Fruit fly (Drosophila melanogaster) whole organism, prepupa: ENCODE results near the gene CG15638.

Experiments
- CG10631 ChIP-seq: fragments of 200-800 bp; sonication (Bioruptor generic); optimal IDR thresholded peaks from 2 replicates; lab custom pipeline; 2016; ENCODE audit warnings: missing biosample characterization, missing genetic modification characterization
- CG11294 ChIP-seq: fragments of 200-800 bp; sonication (Bioruptor generic); IDR thresholded peaks from 2 replicates; pipeline ENCODE4 v1.3.6; 2022; ENCODE audit warnings: missing biosample characterization, missing genetic modification characterization
- CG11902 ChIP-seq: fragments of 200-800 bp; sonication (Bioruptor generic); optimal IDR thresholded peaks from 3 replicates; lab custom pipeline; 2016; ENCODE audit warnings: missing biosample characterization, missing genetic modification characterization
- CG1621 ChIP-seq: fragments of 200-800 bp; sonication (Bioruptor generic); optimal IDR thresholded peaks from 3 replicates; lab custom pipeline; 2018; ENCODE audit warnings: missing biosample characterization, mild to moderate bottlenecking, missing genetic modification characterization
- CG34406 ChIP-seq: fragments of 200-800 bp; sonication (Bioruptor generic); optimal IDR thresholded peaks from 3 replicates; lab custom pipeline; 2016; ENCODE audit warnings: missing biosample characterization, missing genetic modification characterization
- CG4318 ChIP-seq: fragments of 200-800 bp; sonication (Bioruptor generic); optimal IDR thresholded peaks from 3 replicates; lab custom pipeline; 2017; ENCODE audit warnings: missing biosample characterization, mild to moderate bottlenecking, missing genetic modification characterization
- CG6808 ChIP-seq: fragments of 200-800 bp; sonication (Bioruptor generic); optimal IDR thresholded peaks from 3 replicates; lab custom pipeline; 2017; ENCODE audit warnings: missing biosample characterization, missing genetic modification characterization, mild to moderate bottlenecking, moderate library complexity, missing genetic modification reagents
- CG6854 ChIP-seq: fragments of 200-800 bp; sonication (Bioruptor generic); optimal IDR thresholded peaks from 2 replicates; lab custom pipeline; 2017; ENCODE audit warnings: missing biosample characterization, mild to moderate bottlenecking, missing genetic modification characterization
- CG8119 ChIP-seq: fragments of 200-800 bp; sonication (Bioruptor generic); IDR thresholded peaks from 3 replicates; pipeline ENCODE4 v1.3.6; 2022; ENCODE audit warnings: missing biosample characterization, missing genetic modification characterization
- CG8319 ChIP-seq: fragments of 200-800 bp; sonication (Bioruptor generic); optimal IDR thresholded peaks from 3 replicates; lab custom pipeline; 2016; ENCODE audit warnings: missing biosample characterization, missing genetic modification characterization
- CG9139 ChIP-seq: fragments of 200-800 bp; sonication (Bioruptor generic); optimal IDR thresholded peaks from 3 replicates; lab custom pipeline; 2017; ENCODE audit warnings: missing biosample characterization, mild to moderate bottlenecking, missing genetic modification characterization
- Eip78C ChIP-seq: fragments of 200-800 bp; sonication (Bioruptor generic); peaks from one replicate; lab custom pipeline; 2016; ENCODE audit warnings: missing biosample characterization, missing genetic modification characterization
- Eip93F ChIP-seq: fragments of 200-800 bp; sonication (Bioruptor generic); optimal IDR thresholded peaks from 2 replicates; lab custom pipeline; 2016; ENCODE audit warnings: missing biosample characterization, mild to moderate bottlenecking, missing genetic modification characterization
- Ets21C ChIP-seq: fragments of 200-800 bp; sonication (Bioruptor generic); optimal IDR thresholded peaks from 3 replicates; lab custom pipeline; 2016; ENCODE audit warnings: missing biosample characterization, missing genetic modification characterization
- Gug ChIP-seq: fragments of 200-800 bp; sonication (Bioruptor generic); IDR thresholded peaks from 2 replicates; pipeline ENCODE4 v1.3.6; 2022; ENCODE audit warnings: missing biosample characterization, missing genetic modification characterization
- Hr39 ChIP-seq: fragments of 200-800 bp; sonication (Bioruptor generic); optimal IDR thresholded peaks from 2 replicates; lab custom pipeline; 2016; ENCODE audit warnings: missing biosample characterization, missing genetic modification characterization
- Lpt ChIP-seq: fragments of 200-800 bp; sonication (Bioruptor generic); optimal IDR thresholded peaks from 3 replicates; lab custom pipeline; 2016; ENCODE audit warnings: missing biosample characterization, missing genetic modification characterization
- Smox ChIP-seq: fragments of 200-800 bp; sonication (Bioruptor generic); optimal IDR thresholded peaks from 3 replicates; lab custom pipeline; 2016; ENCODE audit warnings: missing biosample characterization, missing genetic modification characterization
- Sox102F ChIP-seq: fragments of 200-800 bp; sonication (Bioruptor generic); optimal IDR thresholded peaks from 2 replicates; lab custom pipeline; 2016; ENCODE audit warnings: missing biosample characterization, mild to moderate bottlenecking, missing genetic modification characterization
- Sox14 ChIP-seq: fragments of 200-800 bp; sonication (Bioruptor generic); optimal IDR thresholded peaks from 3 replicates; lab custom pipeline; 2016; ENCODE audit warnings: missing biosample characterization, missing genetic modification characterization
- achi ChIP-seq: fragments of 200-800 bp; sonication (Bioruptor generic); optimal IDR thresholded peaks from 3 replicates; lab custom pipeline; 2016; ENCODE audit warnings: missing biosample characterization, missing genetic modification characterization
- cyc ChIP-seq: fragments of 200-800 bp; sonication (Bioruptor generic); optimal IDR thresholded peaks from 3 replicates; lab custom pipeline; 2016; ENCODE audit warnings: missing biosample characterization, missing genetic modification characterization
- dac ChIP-seq: fragments of 200-800 bp; sonication (Bioruptor generic); optimal IDR thresholded peaks from 2 replicates; lab custom pipeline; 2017; ENCODE audit warnings: missing biosample characterization, mild to moderate bottlenecking, missing genetic modification characterization
- dsx ChIP-seq: fragments of 200-800 bp; optimal IDR thresholded peaks from 3 replicates; lab custom pipeline; 2019; ENCODE audit warnings: missing biosample characterization, mild to moderate bottlenecking, missing genetic modification characterization, moderate library complexity; ENCODE audit not compliant: poor library complexity, severe bottlenecking
- esn ChIP-seq: fragments of 200-800 bp; sonication (Bioruptor generic); optimal IDR thresholded peaks from 2 replicates; lab custom pipeline; 2016; ENCODE audit warnings: missing biosample characterization, mild to moderate bottlenecking, missing genetic modification characterization, moderate library complexity
- fd59A ChIP-seq: fragments of 200-800 bp; sonication (Bioruptor generic); optimal IDR thresholded peaks from 2 replicates; lab custom pipeline; 2017; ENCODE audit warnings: missing biosample characterization, mild to moderate bottlenecking, missing genetic modification characterization, missing genetic modification reagents
- fkh ChIP-seq: fragments of 200-800 bp; sonication (Bioruptor generic); optimal IDR thresholded peaks from 3 replicates; lab custom pipeline; 2017; ENCODE audit warnings: missing biosample characterization, mild to moderate bottlenecking, missing genetic modification characterization, moderate library complexity
- lz ChIP-seq: fragments of 200-800 bp; sonication (Bioruptor generic); optimal IDR thresholded peaks from 3 replicates; lab custom pipeline; 2016; ENCODE audit warnings: missing biosample characterization, missing genetic modification characterization
- svp ChIP-seq: fragments of 200-800 bp; sonication (Bioruptor generic); peaks from one replicate; lab custom pipeline; 2016; ENCODE audit warnings: missing biosample characterization, missing genetic modification characterization
- vri ChIP-seq: fragments of 200-800 bp; sonication (Bioruptor generic); optimal IDR thresholded peaks from 3 replicates; lab custom pipeline; 2016; ENCODE audit warnings: missing biosample characterization, mild to moderate bottlenecking, missing genetic modification characterization

The CG15638 gene

DNA sequence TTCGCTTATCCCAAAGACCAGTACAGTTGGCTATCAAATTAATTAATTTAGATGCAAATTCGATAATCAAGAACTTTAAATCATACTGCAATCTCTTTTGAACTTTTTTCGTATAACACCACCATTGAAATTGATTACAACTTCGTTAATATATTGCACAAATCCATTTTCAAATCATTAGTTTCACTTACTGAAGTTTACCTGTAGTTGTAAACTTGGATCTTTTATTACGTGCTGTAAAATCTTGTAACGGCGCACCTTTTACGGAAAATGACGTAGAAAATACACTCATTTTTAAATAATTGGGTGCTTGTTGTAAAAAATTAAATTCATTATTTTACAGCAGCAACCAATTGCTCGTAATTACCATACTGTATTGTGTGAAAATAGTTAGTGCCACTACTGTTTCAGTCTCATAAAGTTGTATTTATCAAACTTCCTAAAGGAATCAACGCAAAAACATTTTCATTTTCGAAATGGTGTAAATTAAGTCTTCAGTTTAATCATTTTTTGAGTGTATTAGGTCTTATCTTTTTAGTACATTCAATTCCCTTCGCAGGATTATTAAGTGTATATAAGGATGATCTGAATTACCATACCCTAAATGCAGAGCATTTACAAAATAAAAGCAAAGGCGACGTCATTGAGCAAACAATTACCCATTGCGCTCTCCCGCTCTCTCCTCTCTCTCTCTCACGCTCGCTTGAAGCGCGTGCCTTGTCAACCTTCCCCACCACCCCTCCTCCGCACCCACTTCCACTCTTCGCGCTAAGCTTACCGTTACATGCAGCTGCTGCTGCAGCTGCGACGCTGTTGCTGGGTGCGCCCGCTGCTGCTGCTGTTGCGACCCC is 23.2 kb downstream of the CG15638 start (continued):
- peak; percentile 26 for TF ChIP-seq achi
- no peak for TF ChIP-seq vri
- no peak for TF ChIP-seq CG1621
- no peak; the same call in 1 of the 3 replicates for TF ChIP-seq CG8119 (GFP tag; lab: Robert Waterston, UW)
- TF ChIP-seq Hr39 (GFP tag; lab: Kevin White, UChicago), result peak; percentile 21
- peak; percentile 24 for TF ChIP-seq Gug (GFP tag; lab: Robert Waterston, UW)
- peak; percentile 10 for TF ChIP-seq Ets21C (GFP tag; lab: Kevin White, UChicago)
- no peak for TF ChIP-seq Eip93F
- TF ChIP-seq Sox14, result no peak
- TF ChIP-seq CG6854, result no peak
- TF ChIP-seq, all 60 proteins: peak for 33

DNA sequence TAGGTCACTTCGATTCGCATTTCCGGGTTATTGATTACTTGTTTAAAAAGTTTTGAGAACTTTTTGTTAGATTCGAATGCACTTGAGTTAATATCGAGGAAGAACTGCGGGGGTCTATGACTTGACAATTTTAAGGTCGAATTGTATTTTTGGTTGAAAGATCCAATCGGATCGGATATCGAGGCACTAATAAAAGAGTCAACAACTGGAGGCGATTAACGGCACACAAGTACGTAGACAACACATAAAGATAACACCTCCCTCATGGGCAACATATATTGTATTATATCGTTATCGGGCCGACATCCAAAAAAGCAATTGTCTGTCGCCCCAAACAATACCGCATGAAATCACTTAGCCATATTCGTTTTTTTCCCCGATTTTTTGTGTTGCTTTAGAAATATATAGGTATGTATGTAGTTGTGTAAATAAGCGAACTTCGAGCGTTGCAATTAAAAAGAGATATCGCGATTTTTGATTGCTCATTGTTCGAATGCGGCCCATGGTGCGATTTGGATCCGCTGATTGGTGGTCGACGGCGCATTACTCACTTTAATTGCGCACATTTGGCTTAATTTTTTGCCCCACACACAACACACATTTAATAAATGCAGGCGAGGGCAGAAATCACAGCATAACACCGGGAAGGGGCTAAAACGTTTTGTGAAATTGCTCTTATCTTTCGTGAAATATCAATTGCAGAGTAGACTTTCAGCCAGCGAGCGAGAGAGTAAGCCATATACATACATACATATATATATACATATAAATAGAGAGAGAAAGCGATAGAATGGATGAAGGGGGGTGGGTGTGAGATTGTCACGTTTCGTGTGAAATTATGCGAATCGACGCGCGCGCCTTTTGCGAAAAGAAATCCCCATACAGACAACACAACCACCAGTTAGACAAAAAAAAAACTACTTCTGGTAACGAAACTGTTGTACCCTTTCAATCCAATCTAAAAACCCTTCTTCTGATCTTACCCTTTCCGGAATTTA is 24.4 kb downstream of the CG15638 start:
- peak; percentile 19 for TF ChIP-seq Lpt (GFP tag; lab: Kevin White, UChicago)
- no peak for TF ChIP-seq Eip93F
- no peak for TF ChIP-seq CG9139 (GFP tag; lab: Kevin White, UChicago)
- peak; percentile 38 for TF ChIP-seq vri
- no peak for TF ChIP-seq CG11902 (GFP tag; lab: Kevin White, UChicago)
- TF ChIP-seq Sox102F (GFP tag; lab: Kevin White, UChicago), result no peak
- no peak for TF ChIP-seq CG10631
- TF ChIP-seq CG6808 (GFP tag; lab: Kevin White, UChicago), result no peak
- peak; percentile 4 for TF ChIP-seq fkh (GFP tag; lab: Kevin White, UChicago)
- TF ChIP-seq Smox (GFP tag; lab: Kevin White, UChicago), result no peak
- TF ChIP-seq Eip78C (GFP tag; lab: Kevin White, UChicago), result peak; percentile 29
- TF ChIP-seq dsx, result no peak

DNA sequence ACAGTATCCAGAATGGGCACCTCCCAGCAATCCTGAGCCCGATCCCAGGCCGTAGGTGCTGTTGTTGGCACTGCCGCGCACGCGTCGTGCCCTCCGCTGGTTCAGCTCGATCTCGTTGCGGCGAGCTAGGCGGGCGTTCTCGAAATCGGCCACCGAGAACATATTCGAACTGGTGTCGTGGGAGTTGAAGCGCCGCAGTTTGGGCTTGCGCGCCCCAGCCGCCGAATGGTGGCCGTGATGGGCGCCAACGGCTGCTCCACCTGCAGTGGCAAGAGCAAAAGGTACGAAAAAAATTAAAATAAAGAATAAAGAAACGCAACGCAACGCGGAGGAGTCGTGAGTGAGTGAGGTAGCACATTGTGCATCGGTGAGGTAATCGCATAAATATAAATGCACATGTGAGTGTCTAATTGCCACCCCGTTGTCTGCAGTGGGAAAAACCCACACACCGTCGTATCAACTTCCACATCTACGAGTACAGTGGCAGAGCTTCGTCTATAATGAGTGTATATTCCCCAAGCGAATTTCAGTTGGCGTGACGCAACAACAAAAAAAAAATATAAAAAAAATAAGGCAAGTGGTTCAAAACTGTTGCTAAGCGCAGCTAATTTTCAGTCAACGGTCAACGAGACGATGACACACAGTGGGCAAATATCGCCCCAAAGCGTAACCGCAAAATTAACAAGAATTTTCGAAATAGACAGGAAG is 25.9 kb downstream of the CG15638 start:
- no peak for TF ChIP-seq esn (GFP tag; lab: Kevin White, UChicago)
- 0 out of 3 replicates have a peak, but pooled peaks have one; percentile 13 for TF ChIP-seq CG8119 (GFP tag; lab: Robert Waterston, UW)
- no peak for TF ChIP-seq CG11294
- TF ChIP-seq vri, result peak; percentile 60

DNA sequence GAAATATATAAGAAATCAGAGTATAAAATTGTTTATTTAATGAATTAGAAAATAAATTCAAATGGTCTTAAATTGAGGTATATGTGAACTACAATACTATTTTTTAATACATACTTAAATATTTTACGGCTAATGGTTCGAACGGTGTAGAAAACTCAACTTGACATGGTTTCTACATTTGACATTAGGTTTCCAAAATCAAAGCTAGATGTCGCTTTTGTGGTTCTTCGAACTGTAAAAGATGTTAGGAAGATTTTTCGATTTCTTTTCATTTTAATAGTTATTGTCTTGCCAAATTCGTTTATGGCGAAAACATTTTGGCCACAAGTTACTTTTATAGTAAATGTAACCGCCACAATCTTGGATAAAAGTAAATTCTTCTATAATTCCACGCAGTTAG is 35.2 kb downstream of the CG15638 start:
- TF ChIP-seq CG4318 (GFP tag; lab: Kevin White, UChicago) (no peak), CG11294 (no peak), cyc (GFP tag; lab: Kevin White, UChicago) (no peak), svp (GFP tag; lab: Kevin White, UChicago) (peak; percentile 52)

- TF ChIP-seq Sox102F (GFP tag; lab: Kevin White, UChicago), result no peak
- no peak for TF ChIP-seq CG8319
- no peak for TF ChIP-seq dac
- TF ChIP-seq CG6808 (GFP tag; lab: Kevin White, UChicago), result no peak
- no peak for TF ChIP-seq CG34406 (GFP tag; lab: Kevin White, UChicago)
- no peak for TF ChIP-seq CG9139 (GFP tag; lab: Kevin White, UChicago)
- TF ChIP-seq CG6854, result no peak
- no peak for TF ChIP-seq fd59A
- TF ChIP-seq lz, result no peak
- no peak for TF ChIP-seq esn (GFP tag; lab: Kevin White, UChicago)
- TF ChIP-seq Eip78C (GFP tag; lab: Kevin White, UChicago), result no peak
- no peak for TF ChIP-seq Ets21C (GFP tag; lab: Kevin White, UChicago)
These were observed 37.7 kb downstream of the CG15638 start for dm6 chr2L:13497915-13498314.
